Worm (Caenorhabditis elegans) whole organism, L1 larva: ENCODE results near the gene fbxa-16.
"Not testable (repeated sequence)": the region's sequence is repeated elsewhere in the genome, so short reads cannot be mapped to it uniquely, and the experiment has no call there.

Experiments
- Y116A8C.19 ChIP-seq: sonication (generic microtip); optimal IDR thresholded peaks from 2 replicates; lab custom pipeline; 2016; ENCODE audit warnings: missing compliant biosample characterization, missing genetic modification characterization, borderline replicate concordance
- jun-1 ChIP-seq: fragments of 150-350 bp; optimal IDR thresholded peaks from 2 replicates; lab custom pipeline; 2014; ENCODE audit warnings: missing biosample characterization, missing genetic modification reagents, missing genetic modification characterization
- mdl-1 ChIP-seq, 2 experiments: fragments of 150-350 bp; optimal IDR thresholded peaks; 2 replicates each; lab custom pipeline; 2014 to 2017; ENCODE audit warnings: missing biosample characterization in 2 of 2, missing genetic modification characterization in 2 of 2, inconsistent platforms in 1 of 2
- nhr-11 ChIP-seq: fragments of 150-350 bp; optimal IDR thresholded peaks from 2 replicates; lab custom pipeline; 2014; ENCODE audit warnings: missing biosample characterization, missing genetic modification characterization
- nhr-237 ChIP-seq: fragments of 150-350 bp; optimal IDR thresholded peaks from 2 replicates; lab custom pipeline; 2014; ENCODE audit warnings: missing biosample characterization, missing genetic modification characterization
- tbx-2 ChIP-seq: sonication (generic microtip); optimal IDR thresholded peaks from 2 replicates; lab custom pipeline; 2016; ENCODE audit warnings: missing genetic modification characterization, missing compliant biosample characterization
- unc-130 ChIP-seq: fragments of 150-350 bp; optimal IDR thresholded peaks from 2 replicates; lab custom pipeline; 2017; ENCODE audit warnings: missing biosample characterization, missing genetic modification characterization, inconsistent platforms
- xbp-1 ChIP-seq: sonication (generic microtip); optimal IDR thresholded peaks from 2 replicates; lab custom pipeline; 2016; ENCODE audit warnings: missing genetic modification characterization, missing compliant biosample characterization

- TF ChIP-seq jun-1; nhr-237; mdl-1 (tag; optimal IDR thresholded peaks at IDR 0.05; lab: Kevin White, UChicago); unc-130 (tag; lab: Kevin White, UChicago); xbp-1 (tag; lab: Kevin White, UChicago); nhr-11 (tag; lab: Kevin White, UChicago); Y116A8C.19 (tag; lab: Kevin White, UChicago); tbx-2 (tag; lab: Kevin White, UChicago): not testable (repeated sequence)
Measured at ce11 chrX:104737-105136, 14.7 kb upstream of the fbxa-16 start, which contains the start of gene Y73B3A.4.
